Fruit fly (Drosophila melanogaster) whole organism, prepupa: ENCODE measurements around the gene hb.

Experiments used
- Blimp-1 ChIP-seq: fragments of 200-800 bp; sonication (Bioruptor generic); optimal IDR thresholded peaks from 3 replicates; lab custom pipeline; 2017; ENCODE audit warnings: missing biosample characterization, missing genetic modification characterization, mild to moderate bottlenecking, moderate library complexity, missing genetic modification reagents
- CG10669 ChIP-seq: fragments of 200-800 bp; sonication (Bioruptor generic); optimal IDR thresholded peaks from 3 replicates; lab custom pipeline; 2018; ENCODE audit warnings: missing biosample characterization, mild to moderate bottlenecking, missing genetic modification characterization, moderate library complexity
- CG11294 ChIP-seq: fragments of 200-800 bp; sonication (Bioruptor generic); IDR thresholded peaks from 2 replicates; pipeline ENCODE4 v1.3.6; 2022; ENCODE audit warnings: missing biosample characterization, missing genetic modification characterization
- CG11902 ChIP-seq: fragments of 200-800 bp; sonication (Bioruptor generic); optimal IDR thresholded peaks from 3 replicates; lab custom pipeline; 2016; ENCODE audit warnings: missing biosample characterization, missing genetic modification characterization
- CG15336 ChIP-seq: fragments of 200-800 bp; sonication (Bioruptor generic); IDR thresholded peaks from 2 replicates; pipeline ENCODE4 v1.3.6; 2022; ENCODE audit warnings: missing biosample characterization, missing genetic modification characterization
- CG1621 ChIP-seq: fragments of 200-800 bp; sonication (Bioruptor generic); optimal IDR thresholded peaks from 3 replicates; lab custom pipeline; 2018; ENCODE audit warnings: missing biosample characterization, mild to moderate bottlenecking, missing genetic modification characterization
- CG16779 ChIP-seq: fragments of 200-800 bp; sonication (Bioruptor generic); optimal IDR thresholded peaks from 3 replicates; lab custom pipeline; 2017; ENCODE audit warnings: missing biosample characterization, mild to moderate bottlenecking, missing genetic modification characterization
- CG3032 ChIP-seq: fragments of 200-800 bp; optimal IDR thresholded peaks from 2 replicates; lab custom pipeline; 2019; ENCODE audit warnings: missing biosample characterization, mild to moderate bottlenecking, missing genetic modification characterization, moderate library complexity
- CG32006 ChIP-seq: fragments of 200-800 bp; sonication (Bioruptor generic); optimal IDR thresholded peaks from 3 replicates; lab custom pipeline; 2017; ENCODE audit warnings: missing biosample characterization, mild to moderate bottlenecking, missing genetic modification characterization
- CG34406 ChIP-seq: fragments of 200-800 bp; sonication (Bioruptor generic); optimal IDR thresholded peaks from 3 replicates; lab custom pipeline; 2016; ENCODE audit warnings: missing biosample characterization, missing genetic modification characterization
- CG3919 ChIP-seq: fragments of 200-800 bp; sonication (Bioruptor generic); optimal IDR thresholded peaks from 3 replicates; lab custom pipeline; 2016; ENCODE audit warnings: missing biosample characterization, missing genetic modification characterization
- CG6163 ChIP-seq: fragments of 200-800 bp; sonication (Bioruptor generic); IDR thresholded peaks from 3 replicates; pipeline ENCODE4 v1.3.6; 2022; ENCODE audit warnings: missing biosample characterization, missing genetic modification characterization
- CG6792 ChIP-seq: fragments of 200-800 bp; sonication (Bioruptor generic); optimal IDR thresholded peaks from 3 replicates; lab custom pipeline; 2016; ENCODE audit warnings: missing biosample characterization, missing genetic modification characterization
- CG6808 ChIP-seq: fragments of 200-800 bp; sonication (Bioruptor generic); optimal IDR thresholded peaks from 3 replicates; lab custom pipeline; 2017; ENCODE audit warnings: missing biosample characterization, missing genetic modification characterization, mild to moderate bottlenecking, moderate library complexity, missing genetic modification reagents
- CG6854 ChIP-seq: fragments of 200-800 bp; sonication (Bioruptor generic); optimal IDR thresholded peaks from 2 replicates; lab custom pipeline; 2017; ENCODE audit warnings: missing biosample characterization, mild to moderate bottlenecking, missing genetic modification characterization
- CG8119 ChIP-seq: fragments of 200-800 bp; sonication (Bioruptor generic); IDR thresholded peaks from 3 replicates; pipeline ENCODE4 v1.3.6; 2022; ENCODE audit warnings: missing biosample characterization, missing genetic modification characterization
- CG8319 ChIP-seq: fragments of 200-800 bp; sonication (Bioruptor generic); optimal IDR thresholded peaks from 3 replicates; lab custom pipeline; 2016; ENCODE audit warnings: missing biosample characterization, missing genetic modification characterization
- Eip78C ChIP-seq: fragments of 200-800 bp; sonication (Bioruptor generic); peaks from one replicate; lab custom pipeline; 2016; ENCODE audit warnings: missing biosample characterization, missing genetic modification characterization
- Eip93F ChIP-seq: fragments of 200-800 bp; sonication (Bioruptor generic); optimal IDR thresholded peaks from 2 replicates; lab custom pipeline; 2016; ENCODE audit warnings: missing biosample characterization, mild to moderate bottlenecking, missing genetic modification characterization
- Ets21C ChIP-seq: fragments of 200-800 bp; sonication (Bioruptor generic); optimal IDR thresholded peaks from 3 replicates; lab custom pipeline; 2016; ENCODE audit warnings: missing biosample characterization, missing genetic modification characterization
- Gug ChIP-seq: fragments of 200-800 bp; sonication (Bioruptor generic); IDR thresholded peaks from 2 replicates; pipeline ENCODE4 v1.3.6; 2022; ENCODE audit warnings: missing biosample characterization, missing genetic modification characterization
- Hr39 ChIP-seq: fragments of 200-800 bp; sonication (Bioruptor generic); optimal IDR thresholded peaks from 2 replicates; lab custom pipeline; 2016; ENCODE audit warnings: missing biosample characterization, missing genetic modification characterization
- Hr4 ChIP-seq: fragments of 200-800 bp; sonication (Bioruptor generic); optimal IDR thresholded peaks from 3 replicates; lab custom pipeline; 2016; ENCODE audit warnings: missing biosample characterization, missing genetic modification characterization
- Met ChIP-seq: fragments of 200-800 bp; sonication (Bioruptor generic); optimal IDR thresholded peaks from 3 replicates; lab custom pipeline; 2016; ENCODE audit warnings: missing biosample characterization, missing genetic modification characterization
- OdsH ChIP-seq: fragments of 200-800 bp; sonication (Bioruptor generic); optimal IDR thresholded peaks from 3 replicates; lab custom pipeline; 2016; ENCODE audit warnings: missing biosample characterization, missing genetic modification characterization
- Smox ChIP-seq: fragments of 200-800 bp; sonication (Bioruptor generic); optimal IDR thresholded peaks from 3 replicates; lab custom pipeline; 2016; ENCODE audit warnings: missing biosample characterization, missing genetic modification characterization
- Sox102F ChIP-seq: fragments of 200-800 bp; sonication (Bioruptor generic); optimal IDR thresholded peaks from 2 replicates; lab custom pipeline; 2016; ENCODE audit warnings: missing biosample characterization, mild to moderate bottlenecking, missing genetic modification characterization
- Sox14 ChIP-seq: fragments of 200-800 bp; sonication (Bioruptor generic); optimal IDR thresholded peaks from 3 replicates; lab custom pipeline; 2016; ENCODE audit warnings: missing biosample characterization, missing genetic modification characterization
- Sox15 ChIP-seq: fragments of 200-800 bp; sonication (Bioruptor generic); optimal IDR thresholded peaks from 3 replicates; lab custom pipeline; 2016; ENCODE audit warnings: missing biosample characterization, missing genetic modification characterization
- acj6 ChIP-seq: fragments of 200-800 bp; sonication (Bioruptor generic); optimal IDR thresholded peaks from 3 replicates; lab custom pipeline; 2016; ENCODE audit warnings: missing biosample characterization, missing genetic modification characterization
- dsx ChIP-seq: fragments of 200-800 bp; optimal IDR thresholded peaks from 3 replicates; lab custom pipeline; 2019; ENCODE audit warnings: missing biosample characterization, mild to moderate bottlenecking, missing genetic modification characterization, moderate library complexity; ENCODE audit not compliant: poor library complexity, severe bottlenecking
- eg ChIP-seq: fragments of 200-800 bp; sonication (Bioruptor generic); IDR thresholded peaks from 3 replicates; pipeline ENCODE4 v1.3.6; 2022; ENCODE audit warnings: missing biosample characterization, missing genetic modification characterization
- fd59A ChIP-seq: fragments of 200-800 bp; sonication (Bioruptor generic); optimal IDR thresholded peaks from 2 replicates; lab custom pipeline; 2017; ENCODE audit warnings: missing biosample characterization, mild to moderate bottlenecking, missing genetic modification characterization, missing genetic modification reagents
- fd85E ChIP-seq: fragments of 200-800 bp; sonication (Bioruptor generic); optimal IDR thresholded peaks from 3 replicates; lab custom pipeline; 2016; ENCODE audit warnings: missing biosample characterization, missing genetic modification characterization
- fkh ChIP-seq: fragments of 200-800 bp; sonication (Bioruptor generic); optimal IDR thresholded peaks from 3 replicates; lab custom pipeline; 2017; ENCODE audit warnings: missing biosample characterization, mild to moderate bottlenecking, missing genetic modification characterization, moderate library complexity
- lz ChIP-seq: fragments of 200-800 bp; sonication (Bioruptor generic); optimal IDR thresholded peaks from 3 replicates; lab custom pipeline; 2016; ENCODE audit warnings: missing biosample characterization, missing genetic modification characterization
- salr ChIP-seq, 2 experiments: fragments of 200-800 bp; sonication (Bioruptor generic); optimal IDR thresholded peaks; 3 replicates each; lab custom pipeline; 2016 to 2018; ENCODE audit warnings: missing biosample characterization in 2 of 2, missing genetic modification characterization in 2 of 2, mild to moderate bottlenecking in 1 of 2
- topi ChIP-seq: fragments of 200-800 bp; sonication (Bioruptor generic); optimal IDR thresholded peaks from 3 replicates; lab custom pipeline; 2016; ENCODE audit warnings: missing biosample characterization, missing genetic modification characterization

hb gene

DNA sequence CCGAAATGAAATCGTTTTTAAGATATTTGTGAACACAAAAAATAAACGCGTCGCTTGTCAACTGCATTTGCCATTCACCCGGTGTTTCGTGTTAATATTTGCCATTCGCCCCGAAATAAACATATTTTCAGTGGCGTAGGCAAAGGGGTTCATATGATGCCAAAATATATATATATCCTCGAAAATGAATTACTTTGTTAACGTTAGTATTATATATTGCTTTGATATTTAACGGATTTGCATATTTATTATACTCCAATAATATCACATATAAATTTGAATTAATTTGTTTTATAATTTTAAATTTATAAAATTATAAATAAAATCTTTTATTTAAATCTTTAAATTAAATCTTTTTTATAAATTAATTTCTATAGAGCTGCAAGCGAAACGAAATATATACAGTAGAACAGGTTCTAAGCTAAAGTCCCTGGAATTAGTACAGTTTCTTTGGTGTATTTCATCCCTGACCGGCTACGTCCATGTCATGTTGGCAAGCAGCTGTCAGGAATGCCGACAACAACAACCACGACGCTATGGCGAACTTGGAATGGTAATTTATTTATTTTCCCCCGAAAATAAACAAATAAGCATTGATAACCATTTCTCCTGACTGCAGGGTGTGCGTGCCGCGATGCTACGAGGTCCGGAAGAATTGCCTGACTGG lies 34.1 kb upstream of the hb start, which contains the start of the genes M1BP and CG8202 (continued):
- TF ChIP-seq lz (GFP tag; lab: Kevin White, UChicago) = peak; percentile 81
- peak; percentile 38 for TF ChIP-seq fd59A (GFP tag; lab: Kevin White, UChicago)
- no peak; the same call in 1 of the 3 replicates for TF ChIP-seq CG8119
- peak; percentile 84 for TF ChIP-seq acj6 (GFP tag; lab: Kevin White, UChicago)
- peak; percentile 83 for TF ChIP-seq dsx (GFP tag; lab: Kevin White, UChicago)
- TF ChIP-seq Eip93F (GFP tag; lab: Kevin White, UChicago) = peak; percentile 44
- no peak for TF ChIP-seq Sox102F
- peak; percentile 77 for TF ChIP-seq Hr39 (GFP tag; lab: Kevin White, UChicago)
- TF ChIP-seq CG6792 = peak; percentile 85
- TF ChIP-seq CG6808 (GFP tag; lab: Kevin White, UChicago) = no peak
- TF ChIP-seq CG6163 (GFP tag; lab: Robert Waterston, UW) = no peak; the same call in 2 of the 3 replicates
- TF ChIP-seq fkh (GFP tag; lab: Kevin White, UChicago) = peak; percentile 67
- peak; percentile 62 for TF ChIP-seq Ets21C (GFP tag; lab: Kevin White, UChicago)
- peak; percentile 81 for TF ChIP-seq Sox15 (GFP tag; lab: Kevin White, UChicago)
- TF ChIP-seq CG11902 (GFP tag; lab: Kevin White, UChicago) = peak; percentile 82
- peak; percentile 71 for TF ChIP-seq Sox14 (GFP tag; lab: Kevin White, UChicago)
- TF ChIP-seq CG1621 (tag; lab: Kevin White, UChicago) = no peak
- peak; percentile 74 for TF ChIP-seq CG10669 (GFP tag; lab: Kevin White, UChicago)
- no peak for TF ChIP-seq fd85E
- peak in 1 of 2 experiments; percentile 43 for TF ChIP-seq salr (GFP tag; optimal IDR thresholded peaks at IDR 0.05; lab: Kevin White, UChicago)
- TF ChIP-seq Eip78C (GFP tag; lab: Kevin White, UChicago) = no peak
- peak; percentile 54; the same call in 1 of the 2 replicates for TF ChIP-seq CG11294 (GFP tag; lab: Robert Waterston, UW)
- peak; percentile 91 for TF ChIP-seq CG3032 (tag; lab: Kevin White, UChicago)
- peak; percentile 75 for TF ChIP-seq CG6854
- peak; percentile 79 for TF ChIP-seq CG8319
- 0 out of 2 replicates have a peak, but pooled peaks have one; percentile 30 for TF ChIP-seq Gug (GFP tag; lab: Robert Waterston, UW)
- no peak for TF ChIP-seq Met (GFP tag; lab: Kevin White, UChicago)
- no peak for TF ChIP-seq CG16779 (tag; lab: Kevin White, UChicago)
- TF ChIP-seq OdsH = peak; percentile 89
- TF ChIP-seq topi (GFP tag; lab: Kevin White, UChicago) = peak; percentile 76

DNA sequence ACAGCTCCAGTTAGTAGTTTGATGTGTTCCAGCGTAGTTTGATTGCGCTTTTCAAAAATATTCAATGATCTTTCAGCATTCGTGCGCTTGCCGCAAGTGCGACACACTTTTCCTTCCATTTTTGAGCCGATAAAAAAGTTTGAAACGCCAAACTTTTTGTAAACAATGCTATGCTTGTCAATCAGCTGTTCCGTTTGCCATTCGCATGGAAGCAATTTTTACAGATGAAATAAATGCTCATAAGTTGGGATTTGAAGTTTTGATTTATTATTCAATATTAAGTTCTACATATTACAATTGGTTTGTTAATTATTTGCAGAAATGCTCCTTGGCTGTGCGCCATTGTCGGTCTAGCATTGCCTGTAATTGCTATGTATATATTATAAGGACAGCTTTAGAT lies 31.9 kb upstream of the hb start, which contains the start of gene ranshi:
Gene ranshi, minus strand, starts transcription at position 152 of the 400 bp plus-strand sequence.
- TF ChIP-seq CG32006 (GFP tag; lab: Kevin White, UChicago) (no peak), Blimp-1 (GFP tag; lab: Kevin White, UChicago) (no peak), CG1621 (tag; lab: Kevin White, UChicago) (no peak), Ets21C (GFP tag; lab: Kevin White, UChicago) (no peak), CG6163 (GFP tag; lab: Robert Waterston, UW) (no peak), Smox (GFP tag; lab: Kevin White, UChicago) (no peak), CG34406 (GFP tag; lab: Kevin White, UChicago) (no peak), CG3919 (GFP tag; lab: Kevin White, UChicago) (no peak), topi (GFP tag; lab: Kevin White, UChicago) (no peak), dsx (GFP tag; lab: Kevin White, UChicago) (no peak), OdsH (no peak), Eip93F (GFP tag; lab: Kevin White, UChicago) (no peak), CG6808 (GFP tag; lab: Kevin White, UChicago) (no peak), CG15336 (no peak), Hr4 (GFP tag; lab: Kevin White, UChicago) (no peak), Sox15 (GFP tag; lab: Kevin White, UChicago) (no peak), eg (no peak), CG11902 (GFP tag; lab: Kevin White, UChicago) (no peak)
- TF ChIP-seq, all 60 proteins: peak for 0
